Fruit fly (Drosophila melanogaster) whole organism, embryonic: ENCODE measurements around the gene Chrac-14.

Experiments used
- Ada2b ChIP-seq: fragments of 200-800 bp; sonication (Bioruptor generic); IDR thresholded peaks from 2 replicates; pipeline ENCODE4 v1.3.6; 2022; ENCODE audit warnings: missing biosample characterization, missing genetic modification characterization
- Bgb ChIP-seq: fragments of 200-800 bp; sonication (Bioruptor generic); IDR thresholded peaks from 2 replicates; pipeline ENCODE4 v1.3.6; 2022; ENCODE audit warnings: missing biosample characterization, missing genetic modification characterization; ENCODE audit not compliant: partially characterized antibody
- CG10267 ChIP-seq: fragments of 200-800 bp; sonication (Bioruptor generic); optimal IDR thresholded peaks from 2 replicates; lab custom pipeline; 2018; ENCODE audit warnings: missing biosample characterization, mild to moderate bottlenecking, missing genetic modification characterization, moderate library complexity
- CG15269 ChIP-seq: fragments of 200-800 bp; sonication (Bioruptor generic); optimal IDR thresholded peaks from 2 replicates; lab custom pipeline; 2018; ENCODE audit warnings: missing biosample characterization, mild to moderate bottlenecking, missing genetic modification characterization, moderate library complexity
- CG1603 ChIP-seq: fragments of 200-800 bp; sonication (Bioruptor generic); optimal IDR thresholded peaks from 2 replicates; lab custom pipeline; 2019; ENCODE audit warnings: missing biosample characterization, mild to moderate bottlenecking, missing genetic modification characterization, moderate library complexity
- CG1832 ChIP-seq: fragments of 200-800 bp; sonication (Bioruptor generic); optimal IDR thresholded peaks from 2 replicates; lab custom pipeline; 2017; ENCODE audit warnings: missing biosample characterization, mild to moderate bottlenecking, missing genetic modification characterization, inconsistent platforms
- CG18599 ChIP-seq: fragments of 200-800 bp; sonication (Bioruptor generic); optimal IDR thresholded peaks from 3 replicates; lab custom pipeline; 2017; ENCODE audit warnings: missing biosample characterization, missing genetic modification characterization, mild to moderate bottlenecking, moderate library complexity, missing genetic modification reagents
- CG18619 ChIP-seq: fragments of 200-800 bp; sonication (Bioruptor generic); optimal IDR thresholded peaks from 3 replicates; lab custom pipeline; 2017; ENCODE audit warnings: missing biosample characterization, mild to moderate bottlenecking, missing genetic modification characterization
- CG2120 ChIP-seq: fragments of 200-800 bp; sonication (Bioruptor generic); optimal IDR thresholded peaks from 3 replicates; lab custom pipeline; 2016; ENCODE audit warnings: missing biosample characterization, missing genetic modification characterization
- CG31224 ChIP-seq: fragments of 200-800 bp; sonication (Bioruptor generic); IDR thresholded peaks from 2 replicates; pipeline ENCODE4 v1.3.6; 2022; ENCODE audit warnings: missing biosample characterization, missing genetic modification characterization
- CG4328 ChIP-seq: fragments of 200-800 bp; sonication (Bioruptor generic); optimal IDR thresholded peaks from 3 replicates; lab custom pipeline; 2017; ENCODE audit warnings: missing biosample characterization, missing genetic modification reagents, missing genetic modification characterization
- CG4424 ChIP-seq: fragments of 200-800 bp; sonication (Bioruptor generic); optimal IDR thresholded peaks from 3 replicates; lab custom pipeline; 2016; ENCODE audit warnings: missing biosample characterization, missing genetic modification characterization
- CG6272 ChIP-seq: fragments of 200-800 bp; sonication (Bioruptor generic); IDR thresholded peaks from 2 replicates; pipeline ENCODE4 v1.3.6; 2022; ENCODE audit warnings: missing biosample characterization, missing genetic modification characterization
- CG6854 ChIP-seq: fragments of 200-800 bp; sonication (Bioruptor generic); optimal IDR thresholded peaks from 3 replicates; lab custom pipeline; 2017; ENCODE audit warnings: missing biosample characterization, mild to moderate bottlenecking, missing genetic modification characterization
- CG7745 ChIP-seq: fragments of 200-800 bp; sonication (Bioruptor generic); optimal IDR thresholded peaks from 2 replicates; lab custom pipeline; 2018; ENCODE audit warnings: missing biosample characterization, mild to moderate bottlenecking, missing genetic modification characterization, moderate library complexity
- CG7963 ChIP-seq: fragments of 200-800 bp; sonication (Bioruptor generic); IDR thresholded peaks from 3 replicates; pipeline ENCODE4 v1.3.6; 2022; ENCODE audit warnings: missing biosample characterization, missing genetic modification characterization; ENCODE audit not compliant: partially characterized antibody
- CG8089 ChIP-seq: fragments of 200-800 bp; sonication (Bioruptor generic); optimal IDR thresholded peaks from 3 replicates; lab custom pipeline; 2016; ENCODE audit warnings: missing biosample characterization, missing genetic modification characterization
- CG8944 ChIP-seq: fragments of 200-800 bp; sonication (Bioruptor generic); optimal IDR thresholded peaks from 3 replicates; lab custom pipeline; 2016; ENCODE audit warnings: missing biosample characterization, missing genetic modification characterization
- CTCF ChIP-seq: fragments of 200-800 bp; sonication (Bioruptor generic); optimal IDR thresholded peaks from 2 replicates; lab custom pipeline; 2017; ENCODE audit warnings: missing biosample characterization, mild to moderate bottlenecking, missing genetic modification characterization, moderate library complexity
- Dip2 ChIP-seq: fragments of 200-800 bp; sonication (Bioruptor generic); IDR thresholded peaks from 2 replicates; pipeline ENCODE4 v1.3.6; 2022; ENCODE audit warnings: missing biosample characterization, missing genetic modification characterization
- Dp ChIP-seq: fragments of 200-800 bp; sonication (Bioruptor generic); optimal IDR thresholded peaks from 2 replicates; lab custom pipeline; 2018; ENCODE audit warnings: missing biosample characterization, mild to moderate bottlenecking, missing genetic modification characterization, moderate library complexity
- Ets97D ChIP-seq: fragments of 200-800 bp; sonication (Bioruptor generic); optimal IDR thresholded peaks from 3 replicates; lab custom pipeline; 2016; ENCODE audit warnings: missing biosample characterization, missing genetic modification characterization
- Hr39 ChIP-seq: fragments of >200 bp; optimal IDR thresholded peaks from 2 replicates; lab custom pipeline; 2017
- Jarid2 ChIP-seq: fragments of 200-800 bp; sonication (Bioruptor generic); optimal IDR thresholded peaks from 3 replicates; lab custom pipeline; 2017; ENCODE audit warnings: mild to moderate bottlenecking, missing biosample characterization, missing genetic modification reagents, missing genetic modification characterization
- NC2α ChIP-seq: fragments of 200-800 bp; sonication (Bioruptor generic); optimal IDR thresholded peaks from 2 replicates; lab custom pipeline; 2016; ENCODE audit warnings: missing biosample characterization, missing genetic modification characterization
- NfI ChIP-seq: fragments of 200-800 bp; sonication (Bioruptor generic); optimal IDR thresholded peaks from 3 replicates; lab custom pipeline; 2018; ENCODE audit warnings: missing biosample characterization, mild to moderate bottlenecking, missing genetic modification characterization, moderate library complexity
- Xbp1 ChIP-seq: fragments of 200-800 bp; sonication (Bioruptor generic); optimal IDR thresholded peaks from 3 replicates; lab custom pipeline; 2016; ENCODE audit warnings: missing biosample characterization, mild to moderate bottlenecking, missing genetic modification characterization
- br ChIP-seq: fragments of >200 bp; optimal IDR thresholded peaks from 2 replicates; lab custom pipeline; 2017
- cato ChIP-seq: fragments of 200-800 bp; sonication (Bioruptor generic); optimal IDR thresholded peaks from 2 replicates; lab custom pipeline; 2016; ENCODE audit warnings: missing biosample characterization, missing genetic modification characterization, borderline replicate concordance
- cg ChIP-seq: fragments of 200-800 bp; sonication (Bioruptor generic); optimal IDR thresholded peaks from 3 replicates; lab custom pipeline; 2019; ENCODE audit warnings: missing biosample characterization, mild to moderate bottlenecking, missing genetic modification characterization, moderate library complexity
- ci ChIP-seq: fragments of 200-800 bp; sonication (Bioruptor generic); IDR thresholded peaks from 3 replicates; pipeline ENCODE4 v1.3.6; 2022; ENCODE audit warnings: missing biosample characterization, missing genetic modification characterization
- croc ChIP-seq: fragments of 200-800 bp; sonication (Bioruptor generic); conservative IDR thresholded peaks from 3 replicates; pipeline ENCODE4 v1.3.6; 2022; ENCODE audit warnings: missing biosample characterization, missing genetic modification characterization
- dysf ChIP-seq: fragments of 200-800 bp; sonication (Bioruptor generic); IDR thresholded peaks from 3 replicates; pipeline ENCODE4 v1.3.6; 2022; ENCODE audit warnings: missing biosample characterization, missing genetic modification characterization
- fu2 ChIP-seq: fragments of 200-800 bp; sonication (Bioruptor generic); optimal IDR thresholded peaks from 2 replicates; lab custom pipeline; 2016; ENCODE audit warnings: missing biosample characterization, missing genetic modification characterization
- gcm ChIP-seq: fragments of 200-800 bp; sonication (Bioruptor generic); optimal IDR thresholded peaks from 2 replicates; lab custom pipeline; 2019; ENCODE audit warnings: missing biosample characterization, mild to moderate bottlenecking, missing genetic modification characterization, moderate library complexity
- gro ChIP-seq: fragments of 200-800 bp; sonication (Bioruptor generic); optimal IDR thresholded peaks from 2 replicates; lab custom pipeline; 2016; ENCODE audit warnings: missing biosample characterization, missing genetic modification characterization
- kni ChIP-seq: fragments of 200-800 bp; sonication (Bioruptor generic); optimal IDR thresholded peaks from 3 replicates; lab custom pipeline; 2017; ENCODE audit warnings: mild to moderate bottlenecking, missing biosample characterization, missing genetic modification reagents, missing genetic modification characterization
- lmd ChIP-seq: fragments of 200-800 bp; sonication (Bioruptor generic); IDR thresholded peaks from 2 replicates; pipeline ENCODE4 v1.3.6; 2022; ENCODE audit warnings: missing biosample characterization, missing genetic modification characterization
- nmo ChIP-seq: fragments of 200-800 bp; sonication (Bioruptor generic); optimal IDR thresholded peaks from 2 replicates; lab custom pipeline; 2018; ENCODE audit warnings: missing biosample characterization, mild to moderate bottlenecking, missing genetic modification characterization, moderate library complexity
- nom ChIP-seq: fragments of 200-800 bp; sonication (Bioruptor generic); optimal IDR thresholded peaks from 2 replicates; lab custom pipeline; 2017; ENCODE audit warnings: missing biosample characterization, missing genetic modification characterization, mild to moderate bottlenecking, moderate library complexity, missing genetic modification reagents
- peb ChIP-seq: fragments of 200-800 bp; sonication (Bioruptor generic); IDR thresholded peaks from 2 replicates; pipeline ENCODE4 v1.3.6; 2022; ENCODE audit warnings: missing biosample characterization, missing genetic modification characterization
- psq ChIP-seq: fragments of 200-800 bp; sonication (Bioruptor generic); optimal IDR thresholded peaks from 2 replicates; lab custom pipeline; 2017; ENCODE audit warnings: missing biosample characterization, missing genetic modification characterization
- seq ChIP-seq: fragments of 200-800 bp; sonication (Bioruptor generic); IDR thresholded peaks from 2 replicates; pipeline ENCODE4 v1.3.6; 2022; ENCODE audit warnings: missing biosample characterization, missing genetic modification characterization
- sisA ChIP-seq: fragments of 200-800 bp; sonication (Bioruptor generic); IDR thresholded peaks from 2 replicates; pipeline ENCODE4 v1.3.6; 2022; ENCODE audit warnings: missing biosample characterization, missing genetic modification characterization
- slbo ChIP-seq: fragments of 200-800 bp; sonication (Bioruptor generic); IDR thresholded peaks from 2 replicates; pipeline ENCODE4 v1.3.6; 2022; ENCODE audit warnings: missing biosample characterization, missing genetic modification characterization
- tap ChIP-seq: fragments of 200-800 bp; optimal IDR thresholded peaks from 3 replicates; lab custom pipeline; 2019; ENCODE audit warnings: missing biosample characterization, mild to moderate bottlenecking, missing genetic modification characterization, moderate library complexity
- trh ChIP-seq: fragments of 200-800 bp; sonication (Bioruptor generic); optimal IDR thresholded peaks from 2 replicates; lab custom pipeline; 2016; ENCODE audit warnings: missing biosample characterization, missing genetic modification characterization
- wek ChIP-seq: fragments of 200-800 bp; sonication (Bioruptor generic); optimal IDR thresholded peaks from 3 replicates; lab custom pipeline; 2018; ENCODE audit warnings: missing biosample characterization, mild to moderate bottlenecking, missing genetic modification characterization, moderate library complexity
- yki ChIP-seq: fragments of >200 bp; optimal IDR thresholded peaks from 3 replicates; lab custom pipeline; 2018
- z ChIP-seq: fragments of 200-800 bp; sonication (Bioruptor generic); IDR thresholded peaks from 3 replicates; pipeline ENCODE4 v1.3.6; 2022; ENCODE audit warnings: missing biosample characterization, missing genetic modification characterization

Gene Chrac-14

dm6 chr2L:8414887-8415883 lies 22.0 kb upstream of the Chrac-14 start, which contains the start of the genes CG13398 and Akap200 (continued):
- TF ChIP-seq CG18619 (GFP tag; lab: Kevin White, UChicago): peak; percentile 4
- TF ChIP-seq Hr39 (lab: Kevin White, UChicago): no peak
- no peak for TF ChIP-seq gcm (GFP tag; lab: Kevin White, UChicago)
- TF ChIP-seq Ada2b (GFP tag; lab: Robert Waterston, UW): no peak
- TF ChIP-seq ci: peak; percentile 49; the same call in 1 of the 3 replicates
- no peak for TF ChIP-seq CG8089 (GFP tag; lab: Kevin White, UChicago)
- TF ChIP-seq nmo (GFP tag; lab: Kevin White, UChicago): peak; percentile 62
- peak; percentile 49 for TF ChIP-seq Dp (GFP tag; lab: Kevin White, UChicago)
- TF ChIP-seq dysf (GFP tag; lab: Robert Waterston, UW): no peak
- no peak for TF ChIP-seq sisA
- no peak for TF ChIP-seq NfI (GFP tag; lab: Kevin White, UChicago)
- TF ChIP-seq nom: peak; percentile 61
- no peak for TF ChIP-seq cato
- TF ChIP-seq br (lab: Kevin White, UChicago): no peak
- TF ChIP-seq CG6854 (GFP tag; lab: Kevin White, UChicago): no peak
- TF ChIP-seq CG10267 (tag; lab: Kevin White, UChicago): peak; percentile 47
- TF ChIP-seq CG31224 (GFP tag; lab: Robert Waterston, UW): 0 out of 2 replicates have a peak, but pooled peaks have one; percentile 28
- peak; percentile 34 for TF ChIP-seq CG1603 (tag; lab: Kevin White, UChicago)
- no peak for TF ChIP-seq z (GFP tag; lab: Robert Waterston, UW)
- no peak for TF ChIP-seq CTCF (GFP tag; lab: Kevin White, UChicago)
- no peak for TF ChIP-seq tap
- no peak for TF ChIP-seq CG4328 (GFP tag; lab: Kevin White, UChicago)
- TF ChIP-seq CG18599 (GFP tag; lab: Kevin White, UChicago): no peak
- TF ChIP-seq Jarid2 (GFP tag; lab: Kevin White, UChicago): no peak
- TF ChIP-seq gro (GFP tag; lab: Kevin White, UChicago): no peak
- no peak; the same call in 2 of the 3 replicates for TF ChIP-seq croc (GFP tag; lab: Robert Waterston, UW)
- TF ChIP-seq lmd (GFP tag; lab: Robert Waterston, UW): no peak; the same call in 1 of the 2 replicates
- no peak for TF ChIP-seq CG1832 (GFP tag; lab: Kevin White, UChicago)
- TF ChIP-seq cg: no peak
- TF ChIP-seq CG2120 (GFP tag; lab: Kevin White, UChicago): peak; percentile 48
- peak; percentile 36 for TF ChIP-seq Ets97D
- TF ChIP-seq wek (GFP tag; lab: Kevin White, UChicago): no peak
- no peak for TF ChIP-seq NC2α (GFP tag; lab: Kevin White, UChicago)
- TF ChIP-seq kni: no peak
- no peak for TF ChIP-seq fu2 (GFP tag; lab: Kevin White, UChicago)
- no peak for TF ChIP-seq CG7963 (GFP tag; lab: Robert Waterston, UW)
- no peak for TF ChIP-seq CG7745
- TF ChIP-seq peb (GFP tag; lab: Robert Waterston, UW): no peak
- no peak for TF ChIP-seq trh (GFP tag; lab: Kevin White, UChicago)
- TF ChIP-seq psq (GFP tag; lab: Kevin White, UChicago): no peak
- TF ChIP-seq CG4424 (GFP tag; lab: Kevin White, UChicago): peak; percentile 46
- no peak for TF ChIP-seq CG6272
- no peak for TF ChIP-seq CG15269 (tag; lab: Kevin White, UChicago)
- 0 out of 2 replicates have a peak, but pooled peaks have one; percentile 19 for TF ChIP-seq Bgb (GFP tag; lab: Robert Waterston, UW)
- no peak for TF ChIP-seq CG8944 (GFP tag; lab: Kevin White, UChicago)
- peak; percentile 39 for TF ChIP-seq Xbp1 (GFP tag; lab: Kevin White, UChicago)
- TF ChIP-seq slbo (GFP tag; lab: Robert Waterston, UW): peak; percentile 41; the same call in 1 of the 2 replicates
- no peak for TF ChIP-seq Dip2
- no peak for TF ChIP-seq yki (lab: Kevin White, UChicago)
- no peak for TF ChIP-seq seq (GFP tag; lab: Robert Waterston, UW)
